Fruit fly (Drosophila melanogaster) whole organism, embryonic: ENCODE results near the gene kkv.

Source experiments
- Atf6 ChIP-seq: fragments of 200-800 bp; sonication (Bioruptor generic); IDR thresholded peaks from 2 replicates; pipeline ENCODE4 v1.3.6; 2022; ENCODE audit warnings: missing biosample characterization, missing genetic modification characterization
- BtbVII ChIP-seq: fragments of 200-800 bp; sonication (Bioruptor generic); optimal IDR thresholded peaks from 3 replicates; lab custom pipeline; 2017; ENCODE audit warnings: missing biosample characterization, mild to moderate bottlenecking, missing genetic modification characterization
- C15 ChIP-seq: fragments of 200-800 bp; sonication (Bioruptor generic); IDR thresholded peaks from 3 replicates; pipeline ENCODE4 v1.3.6; 2022; ENCODE audit warnings: missing biosample characterization, missing genetic modification characterization
- CG10209 ChIP-seq: fragments of 200-800 bp; sonication (Bioruptor generic); optimal IDR thresholded peaks from 3 replicates; lab custom pipeline; 2017; ENCODE audit warnings: missing biosample characterization, mild to moderate bottlenecking, missing genetic modification characterization, missing genetic modification reagents
- CG10267 ChIP-seq: fragments of 200-800 bp; sonication (Bioruptor generic); optimal IDR thresholded peaks from 2 replicates; lab custom pipeline; 2018; ENCODE audit warnings: missing biosample characterization, mild to moderate bottlenecking, missing genetic modification characterization, moderate library complexity
- CG11560 ChIP-seq: fragments of 200-800 bp; sonication (Bioruptor generic); IDR thresholded peaks from 3 replicates; pipeline ENCODE4 v1.3.6; 2022; ENCODE audit warnings: missing biosample characterization, missing genetic modification characterization
- CG12104 ChIP-seq: fragments of 200-800 bp; sonication (Bioruptor generic); optimal IDR thresholded peaks from 3 replicates; lab custom pipeline; 2016; ENCODE audit warnings: missing biosample characterization, missing genetic modification characterization
- CG12942 ChIP-seq: fragments of 200-800 bp; sonication (Bioruptor generic); optimal IDR thresholded peaks from 3 replicates; lab custom pipeline; 2016; ENCODE audit warnings: missing biosample characterization, missing genetic modification characterization
- CG15073 ChIP-seq: fragments of 200-800 bp; sonication (Bioruptor generic); optimal IDR thresholded peaks from 2 replicates; lab custom pipeline; 2016; ENCODE audit warnings: missing biosample characterization, missing genetic modification characterization
- CG15269 ChIP-seq: fragments of 200-800 bp; sonication (Bioruptor generic); optimal IDR thresholded peaks from 2 replicates; lab custom pipeline; 2018; ENCODE audit warnings: missing biosample characterization, mild to moderate bottlenecking, missing genetic modification characterization, moderate library complexity
- CG15601 ChIP-seq: fragments of 200-800 bp; sonication (Bioruptor generic); optimal IDR thresholded peaks from 3 replicates; lab custom pipeline; 2019; ENCODE audit warnings: missing biosample characterization, mild to moderate bottlenecking, missing genetic modification characterization, moderate library complexity
- CG17385 ChIP-seq: fragments of 200-800 bp; sonication (Bioruptor generic); optimal IDR thresholded peaks from 3 replicates; lab custom pipeline; 2018; ENCODE audit warnings: missing biosample characterization, mild to moderate bottlenecking, missing genetic modification characterization
- CG17568 ChIP-seq: fragments of 200-800 bp; sonication (Bioruptor generic); optimal IDR thresholded peaks from 2 replicates; lab custom pipeline; 2018; ENCODE audit warnings: missing biosample characterization, mild to moderate bottlenecking, missing genetic modification characterization, moderate library complexity
- CG18619 ChIP-seq: fragments of 200-800 bp; sonication (Bioruptor generic); optimal IDR thresholded peaks from 3 replicates; lab custom pipeline; 2017; ENCODE audit warnings: missing biosample characterization, mild to moderate bottlenecking, missing genetic modification characterization
- CG2120 ChIP-seq: fragments of 200-800 bp; sonication (Bioruptor generic); optimal IDR thresholded peaks from 3 replicates; lab custom pipeline; 2016; ENCODE audit warnings: missing biosample characterization, missing genetic modification characterization
- CG34224 ChIP-seq: fragments of 200-800 bp; sonication (Bioruptor generic); IDR thresholded peaks from 3 replicates; pipeline ENCODE4 v1.3.6; 2022; ENCODE audit warnings: missing biosample characterization, missing genetic modification characterization; ENCODE audit not compliant: partially characterized antibody
- CG4617 ChIP-seq: fragments of 200-800 bp; sonication (Bioruptor generic); optimal IDR thresholded peaks from 3 replicates; lab custom pipeline; 2016; ENCODE audit warnings: missing biosample characterization, missing genetic modification characterization, borderline replicate concordance
- CG4707 ChIP-seq: fragments of 200-800 bp; sonication (Bioruptor generic); optimal IDR thresholded peaks from 2 replicates; lab custom pipeline; 2018; ENCODE audit warnings: missing biosample characterization, mild to moderate bottlenecking, missing genetic modification characterization, moderate library complexity
- CG6689 ChIP-seq: fragments of 200-800 bp; sonication (Bioruptor generic); IDR thresholded peaks from 2 replicates; pipeline ENCODE4 v1.3.6; 2022; ENCODE audit warnings: missing biosample characterization, missing genetic modification characterization
- CG7839 ChIP-seq: fragments of 200-800 bp; sonication (Bioruptor generic); optimal IDR thresholded peaks from 3 replicates; lab custom pipeline; 2018; ENCODE audit warnings: missing biosample characterization, mild to moderate bottlenecking, missing genetic modification characterization, moderate library complexity
- CG8388 ChIP-seq: fragments of 200-800 bp; sonication (Bioruptor generic); optimal IDR thresholded peaks from 2 replicates; lab custom pipeline; 2019; ENCODE audit warnings: missing biosample characterization, mild to moderate bottlenecking, missing genetic modification characterization, moderate library complexity
- CG9817 ChIP-seq: fragments of 200-800 bp; sonication (Bioruptor generic); optimal IDR thresholded peaks from 2 replicates; lab custom pipeline; 2018; ENCODE audit warnings: missing biosample characterization, mild to moderate bottlenecking, missing genetic modification characterization, moderate library complexity
- CG9932 ChIP-seq: fragments of 200-800 bp; sonication (Bioruptor generic); IDR thresholded peaks from 2 replicates; pipeline ENCODE4 v1.3.6; 2022; ENCODE audit warnings: missing biosample characterization, missing genetic modification characterization
- Fer1 ChIP-seq: fragments of 200-800 bp; sonication (Bioruptor generic); optimal IDR thresholded peaks from 2 replicates; lab custom pipeline; 2017; ENCODE audit warnings: missing biosample characterization, mild to moderate bottlenecking, missing genetic modification characterization
- Fer2 ChIP-seq: fragments of 200-800 bp; sonication (Bioruptor generic); optimal IDR thresholded peaks from 2 replicates; lab custom pipeline; 2018; ENCODE audit warnings: missing biosample characterization, mild to moderate bottlenecking, missing genetic modification characterization, moderate library complexity
- H15 ChIP-seq: fragments of 200-800 bp; sonication (Bioruptor generic); IDR thresholded peaks from 3 replicates; pipeline ENCODE4 v1.3.6; 2022; ENCODE audit warnings: missing biosample characterization, missing genetic modification characterization
- Hand ChIP-seq: fragments of 200-800 bp; sonication (Bioruptor generic); optimal IDR thresholded peaks from 2 replicates; lab custom pipeline; 2017; ENCODE audit warnings: mild to moderate bottlenecking, missing biosample characterization, missing genetic modification reagents, missing genetic modification characterization
- HmgD ChIP-seq: fragments of 200-800 bp; sonication (Bioruptor generic); optimal IDR thresholded peaks from 3 replicates; lab custom pipeline; 2016; ENCODE audit warnings: missing biosample characterization, missing genetic modification characterization
- Oli ChIP-seq: fragments of 200-800 bp; sonication (Bioruptor generic); optimal IDR thresholded peaks from 2 replicates; lab custom pipeline; 2018; ENCODE audit warnings: missing biosample characterization, mild to moderate bottlenecking, missing genetic modification characterization, moderate library complexity
- Stat92E ChIP-seq, 3 experiments: fragments of >200 bp in 2 of 3; fragments of 200-800 bp in 1 of 3; sonication (Bioruptor generic) in 1 of 3; optimal IDR thresholded peaks; 2 replicates each; lab custom pipeline; 2017 to 2019; ENCODE audit warnings: missing biosample characterization in 3 of 3, missing genetic modification characterization in 3 of 3, mild to moderate bottlenecking in 1 of 3, moderate library complexity in 1 of 3
- az2 ChIP-seq: fragments of 200-800 bp; sonication (Bioruptor generic); optimal IDR thresholded peaks from 3 replicates; lab custom pipeline; 2016; ENCODE audit warnings: missing biosample characterization, missing genetic modification characterization
- bcd ChIP-seq: fragments of 200-800 bp; sonication (Bioruptor generic); optimal IDR thresholded peaks from 2 replicates; lab custom pipeline; 2017; ENCODE audit warnings: missing biosample characterization, mild to moderate bottlenecking, missing genetic modification characterization
- cas ChIP-seq: fragments of 200-800 bp; sonication (Bioruptor generic); IDR thresholded peaks from 2 replicates; pipeline ENCODE4 v1.3.6; 2022; ENCODE audit warnings: missing biosample characterization, missing genetic modification characterization
- crp ChIP-seq, 2 experiments: fragments of 200-800 bp; sonication (Bioruptor generic); optimal IDR thresholded peaks; 2 replicates in 1 of 2; 3 replicates in 1 of 2; lab custom pipeline; 2017; ENCODE audit warnings: missing biosample characterization in 2 of 2, missing genetic modification characterization in 2 of 2, mild to moderate bottlenecking in 1 of 2, moderate library complexity in 1 of 2
- dati ChIP-seq: fragments of 200-800 bp; sonication (Bioruptor generic); IDR thresholded peaks from 2 replicates; pipeline ENCODE4 v1.3.6; 2022; ENCODE audit warnings: missing biosample characterization, missing genetic modification characterization
- dmrt11E ChIP-seq: fragments of 200-800 bp; sonication (Bioruptor generic); optimal IDR thresholded peaks from 3 replicates; lab custom pipeline; 2018; ENCODE audit warnings: missing biosample characterization, mild to moderate bottlenecking, missing genetic modification characterization, moderate library complexity
- dmrt99B ChIP-seq: fragments of 200-800 bp; sonication (Bioruptor generic); optimal IDR thresholded peaks from 2 replicates; lab custom pipeline; 2018; ENCODE audit warnings: missing biosample characterization, mild to moderate bottlenecking, missing genetic modification characterization, moderate library complexity
- dpn ChIP-seq, 2 experiments: fragments of 200-800 bp; sonication (Bioruptor generic); optimal IDR thresholded peaks; 3 replicates each; lab custom pipeline; 2016; ENCODE audit warnings: missing biosample characterization in 2 of 2, missing genetic modification characterization in 2 of 2
- eyg ChIP-seq: fragments of 200-800 bp; sonication (Bioruptor generic); optimal IDR thresholded peaks from 3 replicates; lab custom pipeline; 2016; ENCODE audit warnings: missing biosample characterization, missing genetic modification characterization
- fd64A ChIP-seq: fragments of 200-800 bp; sonication (Bioruptor generic); optimal IDR thresholded peaks from 3 replicates; lab custom pipeline; 2018; ENCODE audit warnings: missing biosample characterization, mild to moderate bottlenecking, missing genetic modification characterization
- nmo ChIP-seq: fragments of 200-800 bp; sonication (Bioruptor generic); optimal IDR thresholded peaks from 2 replicates; lab custom pipeline; 2018; ENCODE audit warnings: missing biosample characterization, mild to moderate bottlenecking, missing genetic modification characterization, moderate library complexity
- org-1 ChIP-seq: fragments of 200-800 bp; sonication (Bioruptor generic); optimal IDR thresholded peaks from 2 replicates; lab custom pipeline; 2017; ENCODE audit warnings: missing biosample characterization, missing genetic modification characterization
- phol ChIP-seq: fragments of 200-800 bp; sonication (Bioruptor generic); optimal IDR thresholded peaks from 3 replicates; lab custom pipeline; 2018; ENCODE audit warnings: missing biosample characterization, mild to moderate bottlenecking, missing genetic modification characterization, moderate library complexity
- slp2 ChIP-seq: fragments of 200-800 bp; sonication (Bioruptor generic); optimal IDR thresholded peaks from 2 replicates; lab custom pipeline; 2016; ENCODE audit warnings: missing biosample characterization, missing genetic modification characterization
- so ChIP-seq: fragments of 200-800 bp; sonication (Bioruptor generic); IDR thresholded peaks from 3 replicates; pipeline ENCODE4 v1.3.6; 2022; ENCODE audit warnings: missing biosample characterization, missing genetic modification characterization
- trem ChIP-seq: fragments of 200-800 bp; optimal IDR thresholded peaks from 3 replicates; lab custom pipeline; 2019; ENCODE audit warnings: missing biosample characterization, mild to moderate bottlenecking, missing genetic modification characterization, moderate library complexity
- unpg ChIP-seq: fragments of 200-800 bp; sonication (Bioruptor generic); optimal IDR thresholded peaks from 3 replicates; lab custom pipeline; 2018; ENCODE audit warnings: missing biosample characterization, mild to moderate bottlenecking, missing genetic modification characterization, moderate library complexity
- usp ChIP-seq: fragments of >200 bp; optimal IDR thresholded peaks from 2 replicates; lab custom pipeline; 2017; ENCODE audit warnings: missing biosample characterization, missing genetic modification characterization
- vfl ChIP-seq: fragments of 200-800 bp; sonication (Bioruptor generic); optimal IDR thresholded peaks from 2 replicates; lab custom pipeline; 2016; ENCODE audit warnings: missing biosample characterization, missing genetic modification characterization
- zf30C ChIP-seq: fragments of 200-800 bp; sonication (Bioruptor generic); optimal IDR thresholded peaks from 3 replicates; lab custom pipeline; 2018; ENCODE audit warnings: missing biosample characterization, mild to moderate bottlenecking, missing genetic modification characterization

The kkv gene

DNA sequence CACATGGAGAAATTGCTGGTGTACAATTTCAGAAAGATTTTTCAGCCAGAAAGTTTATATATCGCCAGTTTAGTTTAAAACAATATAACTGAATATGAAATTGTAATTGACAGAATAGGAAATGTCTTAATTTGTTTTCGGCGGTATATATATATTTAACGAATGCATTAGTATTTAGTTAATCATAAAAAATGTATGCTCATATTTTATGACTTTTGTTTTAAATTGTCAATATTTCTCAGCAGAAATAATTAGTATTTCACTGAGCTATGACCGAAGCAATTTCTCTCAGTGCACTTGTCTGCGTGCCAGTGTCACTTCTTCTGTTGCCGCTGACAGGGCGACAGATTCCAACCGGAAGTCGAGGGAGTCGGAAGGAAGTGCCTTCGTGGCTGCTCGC lies 20.3 kb upstream of the kkv start (continued):
- TF ChIP-seq zf30C (GFP tag; lab: Kevin White, UChicago) (peak; percentile 14), dpn (GFP tag; optimal IDR thresholded peaks at IDR 0.05; lab: Kevin White, UChicago) (peak; percentile 5 to 29), bcd (peak; percentile 19), Fer2 (peak; percentile 15), fd64A (GFP tag; lab: Kevin White, UChicago) (no peak), C15 (GFP tag; lab: Robert Waterston, UW) (0 out of 3 replicates have a peak, but pooled peaks have one; percentile 33), cas (GFP tag; lab: Robert Waterston, UW) (no peak), CG7839 (tag; lab: Kevin White, UChicago) (peak; percentile 63), CG10209 (peak; percentile 56), dmrt11E (tag; lab: Kevin White, UChicago) (no peak), Hand (GFP tag; lab: Kevin White, UChicago) (peak; percentile 62), CG34224 (GFP tag; lab: Robert Waterston, UW) (no peak), eyg (GFP tag; lab: Kevin White, UChicago) (no peak), nmo (GFP tag; lab: Kevin White, UChicago) (peak; percentile 48), CG17568 (GFP tag; lab: Kevin White, UChicago) (no peak), HmgD (GFP tag; lab: Kevin White, UChicago) (no peak), CG2120 (GFP tag; lab: Kevin White, UChicago) (peak; percentile 69), dati (GFP tag; lab: Robert Waterston, UW) (no peak), phol (tag; lab: Kevin White, UChicago) (peak; percentile 64), CG8388 (GFP tag; lab: Kevin White, UChicago) (peak; percentile 11), Stat92E (GFP tag; optimal IDR thresholded peaks at IDR 0.05; lab: Kevin White, UChicago) (no peak), CG12942 (GFP tag; lab: Kevin White, UChicago) (no peak), CG15269 (peak; percentile 58), trem (peak; percentile 12), CG9932 (GFP tag; lab: Robert Waterston, UW) (no peak), unpg (GFP tag; lab: Kevin White, UChicago) (no peak), so (GFP tag; lab: Robert Waterston, UW) (no peak), H15 (GFP tag; lab: Robert Waterston, UW) (no peak), Oli (peak; percentile 46), dmrt99B (tag; lab: Kevin White, UChicago) (peak; percentile 69), CG10267 (peak; percentile 23), CG9817 (tag; lab: Kevin White, UChicago) (peak; percentile 8), Atf6 (GFP tag; lab: Robert Waterston, UW) (peak; percentile 24; the same call in 1 of the 2 replicates), az2 (GFP tag; lab: Kevin White, UChicago) (peak; percentile 19), CG15601 (tag; lab: Kevin White, UChicago) (no peak), crp (GFP tag; optimal IDR thresholded peaks at IDR 0.05; lab: Kevin White, UChicago) (no peak), Fer1 (GFP tag; lab: Kevin White, UChicago) (peak; percentile 65), CG4617 (GFP tag; lab: Kevin White, UChicago) (no peak), CG6689 (no peak), CG17385 (GFP tag; lab: Kevin White, UChicago) (peak; percentile 43), vfl (GFP tag; lab: Kevin White, UChicago) (no peak), usp (GFP tag; lab: Kevin White, UChicago) (no peak), BtbVII (GFP tag; lab: Kevin White, UChicago) (peak; percentile 29), slp2 (no peak), org-1 (GFP tag; lab: Kevin White, UChicago) (peak; percentile 31), CG18619 (GFP tag; lab: Kevin White, UChicago) (peak; percentile 41), CG11560 (tag; lab: Robert Waterston, UW) (0 out of 3 replicates have a peak, but pooled peaks have one; percentile 21), CG15073 (GFP tag; lab: Kevin White, UChicago) (no peak), CG12104 (peak; percentile 11), CG4707 (GFP tag; lab: Kevin White, UChicago) (no peak)
